Worm (Caenorhabditis elegans) whole organism, L4 larva: ENCODE results near the gene col-111.
A peak's percentile ranks its signal among the peaks of the same experiment; 100 is the strongest.

Source experiments
- F10B5.3 ChIP-seq: sonication (generic microtip); optimal IDR thresholded peaks from 2 replicates; lab custom pipeline; 2016; ENCODE audit warnings: mild to moderate bottlenecking, missing genetic modification characterization, missing compliant biosample characterization
- F44E2.7 ChIP-seq: fragments of 200-800 bp; sonication (Bioruptor generic); IDR thresholded peaks from 2 replicates; pipeline ENCODE4 v2.1.2; 2022; ENCODE audit warnings: missing genetic modification characterization, missing compliant biosample characterization
- F49E8.2 ChIP-seq: sonication (generic microtip); optimal IDR thresholded peaks from 2 replicates; lab custom pipeline; 2016; ENCODE audit warnings: missing compliant biosample characterization, mild to moderate bottlenecking, missing genetic modification characterization, borderline replicate concordance
- R02D3.7 ChIP-seq: fragments of 150-350 bp; sonication (generic microtip); optimal IDR thresholded peaks from 3 replicates; lab custom pipeline; 2014; ENCODE audit warnings: missing biosample characterization, missing genetic modification characterization
- Y105C5A.15 ChIP-seq: fragments of 200-800 bp; sonication (Bioruptor generic); IDR thresholded peaks from 2 replicates; pipeline ENCODE4 v1.3.6; 2022; ENCODE audit warnings: missing genetic modification characterization, missing compliant biosample characterization
- arid-1 ChIP-seq: fragments of 200-800 bp; sonication (Bioruptor generic); conservative IDR thresholded peaks from 2 replicates; pipeline ENCODE4 v1.3.6; 2022; ENCODE audit warnings: missing genetic modification reagents, missing genetic modification characterization, missing compliant biosample characterization
- attf-4 ChIP-seq: sonication (generic microtip); optimal IDR thresholded peaks from 3 replicates; lab custom pipeline; 2017; ENCODE audit warnings: missing biosample characterization, missing genetic modification characterization
- ceh-20 ChIP-seq: fragments of 200-800 bp; sonication (Bioruptor generic); IDR thresholded peaks from 2 replicates; pipeline ENCODE4 v1.3.6; 2022; ENCODE audit warnings: missing genetic modification reagents, missing genetic modification characterization, missing compliant biosample characterization
- ceh-44 ChIP-seq: fragments of 200-800 bp; sonication (Bioruptor generic); IDR thresholded peaks from 2 replicates; pipeline ENCODE4 v1.3.6; 2022; ENCODE audit warnings: missing genetic modification reagents, missing genetic modification characterization, missing compliant biosample characterization
- ceh-62 ChIP-seq: sonication (generic microtip); optimal IDR thresholded peaks from 2 replicates; lab custom pipeline; 2017; ENCODE audit warnings: missing biosample characterization, missing genetic modification characterization
- ceh-82 ChIP-seq: sonication (generic microtip); optimal IDR thresholded peaks from 2 replicates; lab custom pipeline; 2017; ENCODE audit warnings: missing biosample characterization, missing genetic modification characterization
- ces-1 ChIP-seq: fragments of 150-350 bp; sonication (generic microtip); optimal IDR thresholded peaks from 4 replicates; lab custom pipeline; 2014; ENCODE audit warnings: missing biosample characterization, missing genetic modification reagents, missing genetic modification characterization
- daf-19 ChIP-seq: fragments of 200-800 bp; sonication (Bioruptor generic); conservative IDR thresholded peaks from 2 replicates; pipeline ENCODE4 v1.3.6; 2022; ENCODE audit warnings: missing genetic modification characterization, missing compliant biosample characterization
- dpl-1 ChIP-seq: fragments of 150-350 bp; optimal IDR thresholded peaks from 2 replicates; lab custom pipeline; 2014; ENCODE audit warnings: missing biosample characterization, missing genetic modification reagents, missing genetic modification characterization
- duxl-1 ChIP-seq: sonication (generic microtip); optimal IDR thresholded peaks from 2 replicates; lab custom pipeline; 2016; ENCODE audit warnings: mild to moderate bottlenecking, missing genetic modification characterization, moderate library complexity, missing compliant biosample characterization; ENCODE audit not compliant: poor library complexity
- fos-1 ChIP-seq: fragments of 150-350 bp; optimal IDR thresholded peaks from 2 replicates; lab custom pipeline; 2014; ENCODE audit warnings: missing biosample characterization, missing genetic modification characterization
- hif-1 ChIP-seq, 2 experiments: sonication (generic microtip); optimal IDR thresholded peaks; 2 replicates each; lab custom pipeline; 2016 to 2017; ENCODE audit warnings: missing compliant biosample characterization in 2 of 2, missing genetic modification characterization in 2 of 2, missing genetic modification reagents in 2 of 2, missing genotype in 2 of 2, mild to moderate bottlenecking in 1 of 2
- hmg-1.1 ChIP-seq: fragments of 200-800 bp; sonication (Bioruptor generic); IDR thresholded peaks from 2 replicates; pipeline ENCODE4 v1.3.6; 2022; ENCODE audit warnings: missing genetic modification reagents, missing genetic modification characterization, missing compliant biosample characterization
- jun-1 ChIP-seq: fragments of 150-350 bp; optimal IDR thresholded peaks from 2 replicates; lab custom pipeline; 2014; ENCODE audit warnings: missing biosample characterization, missing genetic modification reagents, missing genetic modification characterization
- lim-7 ChIP-seq: fragments of 200-800 bp; sonication (Bioruptor generic); IDR thresholded peaks from 2 replicates; pipeline ENCODE4 v1.3.6; 2022; ENCODE audit warnings: missing genetic modification characterization, missing compliant biosample characterization
- lin-38 ChIP-seq: fragments of 200-800 bp; sonication (Bioruptor generic); IDR thresholded peaks from 2 replicates; pipeline ENCODE4 v1.3.6; 2022; ENCODE audit warnings: missing genetic modification reagents, missing genetic modification characterization, missing compliant biosample characterization
- lsy-2 ChIP-seq, 2 experiments: fragments of 150-350 bp in 1 of 2; sonication (generic microtip) in 1 of 2; optimal IDR thresholded peaks; 2 replicates each; lab custom pipeline; 2014 to 2017; ENCODE audit warnings: missing biosample characterization in 2 of 2, missing genetic modification characterization in 2 of 2
- madf-5 ChIP-seq, 2 experiments: fragments of 200-800 bp; sonication (Bioruptor generic); IDR thresholded peaks; 2 replicates each; pipeline ENCODE4 v1.3.6; 2022; ENCODE audit warnings: missing compliant biosample characterization in 2 of 2, missing genetic modification characterization in 2 of 2
- mdl-1 ChIP-seq, 2 experiments: fragments of 150-350 bp in 1 of 2; sonication (generic microtip) in 1 of 2; optimal IDR thresholded peaks; 2 replicates each; lab custom pipeline; 2014 to 2017; ENCODE audit warnings: missing biosample characterization in 2 of 2, missing genetic modification characterization in 2 of 2
- mep-1 ChIP-seq: fragments of 150-350 bp; sonication (generic microtip); optimal IDR thresholded peaks from 3 replicates; lab custom pipeline; 2014; ENCODE audit warnings: missing biosample characterization, missing genetic modification characterization
- mxl-3 ChIP-seq: fragments of 200-800 bp; sonication (Bioruptor generic); optimal IDR thresholded peaks from 2 replicates; lab custom pipeline; 2018; ENCODE audit warnings: mild to moderate bottlenecking, missing genetic modification characterization, missing compliant biosample characterization
- nhr-102 ChIP-seq: sonication (generic microtip); optimal IDR thresholded peaks from 2 replicates; lab custom pipeline; 2016; ENCODE audit warnings: mild to moderate bottlenecking, missing genetic modification characterization, moderate library complexity, missing compliant biosample characterization
- nhr-111 ChIP-seq: fragments of 200-800 bp; sonication (Bioruptor generic); optimal IDR thresholded peaks from 2 replicates; lab custom pipeline; 2018; ENCODE audit warnings: mild to moderate bottlenecking, missing genetic modification characterization, missing compliant biosample characterization
- nhr-25 ChIP-seq: sonication (generic microtip); optimal IDR thresholded peaks from 2 replicates; lab custom pipeline; 2017; ENCODE audit warnings: missing genetic modification characterization, mild to moderate bottlenecking, missing compliant biosample characterization, antibody characterized with exemption, moderate library complexity, borderline replicate concordance; ENCODE audit not compliant: insufficient read depth
- nhr-28 ChIP-seq: fragments of 150-350 bp; optimal IDR thresholded peaks from 2 replicates; lab custom pipeline; 2014; ENCODE audit warnings: missing biosample characterization, missing genetic modification characterization
- nhr-41 ChIP-seq: fragments of 200-800 bp; sonication (Bioruptor generic); IDR thresholded peaks from 2 replicates; pipeline ENCODE4 v1.3.6; 2022; ENCODE audit warnings: missing genetic modification reagents, missing genetic modification characterization, missing compliant biosample characterization
- php-3 ChIP-seq: fragments of 200-800 bp; sonication (Bioruptor generic); IDR thresholded peaks from 2 replicates; pipeline ENCODE4 v1.3.6; 2022; ENCODE audit warnings: missing genetic modification reagents, missing genetic modification characterization, missing compliant biosample characterization
- sdz-12 ChIP-seq: fragments of 200-800 bp; sonication (Bioruptor generic); optimal IDR thresholded peaks from 2 replicates; lab custom pipeline; 2018; ENCODE audit warnings: mild to moderate bottlenecking, missing genetic modification characterization, missing compliant biosample characterization
- set-16 ChIP-seq: fragments of 200-800 bp; sonication (Bioruptor generic); IDR thresholded peaks from 2 replicates; pipeline ENCODE4 v1.3.6; 2022; ENCODE audit warnings: missing genetic modification reagents, missing genetic modification characterization, missing compliant biosample characterization
- skn-1 ChIP-seq: fragments of 150-350 bp; optimal IDR thresholded peaks from 2 replicates; lab custom pipeline; 2014; ENCODE audit warnings: missing biosample characterization, missing genetic modification characterization
- snpc-1.2 ChIP-seq: fragments of 200-800 bp; sonication (Bioruptor generic); IDR thresholded peaks from 2 replicates; pipeline ENCODE4 v1.3.6; 2022; ENCODE audit warnings: missing genetic modification reagents, missing genetic modification characterization, missing compliant biosample characterization
- spr-1 ChIP-seq: sonication (generic microtip); optimal IDR thresholded peaks from 2 replicates; lab custom pipeline; 2016; ENCODE audit warnings: mild to moderate bottlenecking, missing genetic modification characterization, missing compliant biosample characterization
- tag-97 ChIP-seq: fragments of 200-800 bp; sonication (Bioruptor generic); IDR thresholded peaks from 2 replicates; pipeline ENCODE4 v1.3.6; 2022; ENCODE audit warnings: missing genetic modification characterization, missing compliant biosample characterization
- unc-39 ChIP-seq: sonication (generic microtip); optimal IDR thresholded peaks from 2 replicates; lab custom pipeline; 2017; ENCODE audit warnings: missing biosample characterization, missing genetic modification characterization
- unc-62 ChIP-seq, 3 experiments: fragments of 150-350 bp in 1 of 3; sonication (generic microtip); optimal IDR thresholded peaks in 2 of 3; peaks in 1 of 3; 1 replicate in 1 of 3; 2 replicates in 2 of 3; lab custom pipeline; 2014 to 2017; ENCODE audit warnings: missing biosample characterization in 3 of 3, missing genetic modification characterization in 3 of 3, missing genetic modification reagents in 3 of 3, missing genotype in 1 of 3
- zfp-2 ChIP-seq: sonication (generic microtip); optimal IDR thresholded peaks from 2 replicates; lab custom pipeline; 2016; ENCODE audit warnings: mild to moderate bottlenecking, missing genetic modification characterization, missing compliant biosample characterization
- ztf-7 ChIP-seq: fragments of 150-350 bp; optimal IDR thresholded peaks from 2 replicates; lab custom pipeline; 2014; ENCODE audit warnings: missing biosample characterization, missing genetic modification characterization

The col-111 gene

ce11 chrIV:4667835-4668234, 10.1 kb upstream of the col-111 start:
- TF ChIP-seq mdl-1 (tag; optimal IDR thresholded peaks at IDR 0.05; lab: Kevin White, UChicago) (no peak), lin-38 (no peak), nhr-111 (GFP tag; lab: Kevin White, UChicago) (no peak), ceh-44 (no peak), ceh-62 (tag; lab: Kevin White, UChicago) (no peak), ceh-82 (tag; lab: Kevin White, UChicago) (no peak), spr-1 (tag; lab: Kevin White, UChicago) (no peak)

- no peak for TF ChIP-seq attf-4 (tag; lab: Kevin White, UChicago)
- 0 out of 2 replicates have a peak, but pooled peaks have one; percentile 25 for TF ChIP-seq ceh-20 (GFP tag; lab: Robert Waterston, UW)
- peak; percentile 79 for TF ChIP-seq set-16 (GFP tag; lab: Robert Waterston, UW)
- no peak for TF ChIP-seq mep-1 (tag; lab: Kevin White, UChicago)
- TF ChIP-seq skn-1 (tag; lab: Kevin White, UChicago) = no peak
- peak in 1 of 2 experiments; percentile 77 for TF ChIP-seq unc-62 (GFP tag; optimal IDR thresholded peaks at IDR 0.05 in 1 of 2; lab: Kevin White, UChicago)
- no peak for TF ChIP-seq unc-62 (tag; optimal IDR thresholded peaks at IDR 0.05; lab: Kevin White, UChicago)
These were observed 9.6 kb upstream of the col-111 start for ce11 chrIV:4667383-4667782.

- TF ChIP-seq duxl-1 (peak; percentile 26), ceh-44 (no peak), hmg-1.1 (GFP tag; lab: Robert Waterston, UW) (no peak)
These were observed 7.3 kb upstream of the col-111 start, which contains the start of gene F29B9.1 for ce11 chrIV:4665079-4665478. Gene F29B9.1 (plus strand): TSS chrIV:4665379.

- TF ChIP-seq ztf-7 = peak; percentile 30
- peak; percentile 57; the same call in 1 of the 2 replicates for TF ChIP-seq nhr-41 (GFP tag; lab: Robert Waterston, UW)
- TF ChIP-seq F10B5.3 (tag; lab: Kevin White, UChicago) = peak; percentile 19
- peak; percentile 83 for TF ChIP-seq ceh-44
- TF ChIP-seq sdz-12 (GFP tag; lab: Kevin White, UChicago) = peak; percentile 22
- no peak for TF ChIP-seq F44E2.7
- no peak for TF ChIP-seq jun-1
- no peak for TF ChIP-seq ces-1 (GFP tag; lab: Kevin White, UChicago)
- no peak for TF ChIP-seq tag-97
- peak; percentile 80 for TF ChIP-seq dpl-1 (GFP tag; lab: Kevin White, UChicago)
- peak; percentile 60 for TF ChIP-seq nhr-28 (tag; lab: Kevin White, UChicago)
- peak; percentile 74 for TF ChIP-seq snpc-1.2 (GFP tag; lab: Robert Waterston, UW)
- TF ChIP-seq daf-19 (GFP tag; lab: Robert Waterston, UW) = no peak
- no peak for TF ChIP-seq Y105C5A.15 (GFP tag; lab: Robert Waterston, UW)
- peak; percentile 69 for TF ChIP-seq F49E8.2 (tag; lab: Kevin White, UChicago)
- peak; percentile 88 to 93 for TF ChIP-seq lsy-2 (tag; optimal IDR thresholded peaks at IDR 0.05; lab: Kevin White, UChicago)
- peak in 1 of 2 experiments; percentile 70 for TF ChIP-seq mdl-1 (tag; optimal IDR thresholded peaks at IDR 0.05; lab: Kevin White, UChicago)
- TF ChIP-seq fos-1 = no peak
- peak; percentile 89 to 99 for TF ChIP-seq hif-1 (tag; optimal IDR thresholded peaks at IDR 0.05; lab: Kevin White, UChicago)
- TF ChIP-seq madf-5 (GFP tag; IDR thresholded peaks at IDR 0.05; lab: Robert Waterston, UW) = no peak
- TF ChIP-seq mxl-3 (GFP tag; lab: Kevin White, UChicago) = peak; percentile 76
- peak; percentile 74 for TF ChIP-seq arid-1 (GFP tag; lab: Robert Waterston, UW)
- peak; percentile 89 for TF ChIP-seq hmg-1.1 (GFP tag; lab: Robert Waterston, UW)
- TF ChIP-seq lim-7 (GFP tag; lab: Robert Waterston, UW) = no peak
- peak; percentile 88 for TF ChIP-seq lin-38
- TF ChIP-seq php-3 (GFP tag; lab: Robert Waterston, UW) = 0 out of 2 replicates have a peak, but pooled peaks have one; percentile 25
- TF ChIP-seq zfp-2 (tag; lab: Kevin White, UChicago) = peak; percentile 91
- TF ChIP-seq unc-39 (tag; lab: Kevin White, UChicago) = no peak
- peak; percentile 89 for TF ChIP-seq nhr-102 (tag; lab: Kevin White, UChicago)
- TF ChIP-seq R02D3.7 (tag; lab: Kevin White, UChicago) = peak; percentile 63
- peak; percentile 90 for TF ChIP-seq nhr-25
These were observed 2.6 kb upstream of the col-111 start, which contains the start of the genes F29B9.11 and jmjd-1.2 for ce11 chrIV:4660151-4661041. Gene F29B9.11 (minus strand): TSS chrIV:4660201. Gene jmjd-1.2 (plus strand): TSS chrIV:4660991.
